Worm (Caenorhabditis elegans): ENCODE measurements around the gene sre-44.

DNA sequence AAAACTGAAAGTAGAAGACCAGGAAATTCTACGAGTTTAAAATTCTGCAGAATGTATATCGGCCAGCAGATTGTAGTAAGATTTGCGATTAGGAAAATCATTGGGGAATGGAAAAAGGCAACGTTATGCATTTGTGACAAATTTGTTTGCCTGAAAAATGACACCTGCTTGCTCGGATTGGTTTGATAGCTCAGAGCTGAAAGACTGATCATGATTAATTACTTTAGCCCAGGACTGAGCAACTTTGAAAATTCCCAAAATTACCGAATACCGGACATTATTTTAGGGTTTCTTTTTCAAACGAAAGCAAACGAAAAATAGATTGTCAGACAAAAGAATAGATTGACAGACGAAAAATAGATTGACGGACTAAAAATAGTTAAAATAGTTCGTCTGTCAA lies 35.2 kb downstream of the sre-44 start, which contains the start of gene sre-47:
- no peak for TF ChIP-seq tag-97 (GFP tag; IDR thresholded peaks at IDR 0.05)
- TF ChIP-seq lin-39 (tag; optimal IDR thresholded peaks at IDR 0.05): no peak
- TF ChIP-seq Y105C5A.15 (GFP tag; IDR thresholded peaks at IDR 0.05): no peak
- no peak for TF ChIP-seq F49E8.2 (tag; optimal IDR thresholded peaks at IDR 0.05; ENCODE audit: borderline replicate concordance)
- no peak for TF ChIP-seq fos-1 (tag; optimal IDR thresholded peaks at IDR 0.05)
